Fruit fly (Drosophila melanogaster): Measurements from ENCODE around the gene CG34398.

DNA sequence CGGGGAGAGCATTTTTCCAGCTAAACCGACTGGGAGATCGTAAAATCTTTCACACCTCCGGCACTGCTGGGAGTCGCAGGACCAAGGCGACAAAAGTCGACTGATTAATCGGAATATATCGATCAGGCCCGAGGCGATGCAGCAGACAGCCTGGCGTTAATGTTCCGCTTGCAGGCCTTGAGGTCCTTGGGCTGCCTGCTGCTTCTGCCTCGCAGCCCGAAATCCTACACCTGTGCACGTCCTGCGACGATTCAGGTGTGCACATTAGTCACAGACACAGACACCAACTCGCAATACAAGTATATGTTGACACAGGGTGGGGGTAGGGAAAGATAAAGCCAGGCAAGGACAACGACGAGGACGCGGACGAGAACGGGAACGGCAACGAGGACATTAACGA, 22.8 kb upstream of the CG34398 start:
- TF ChIP-seq CG8478 (optimal IDR thresholded peaks at IDR 0.05): no peak
- no peak for TF ChIP-seq CTCF (optimal IDR thresholded peaks at IDR 0.05)
